Worm (Caenorhabditis elegans): ENCODE results near the gene kbp-2.

DNA sequence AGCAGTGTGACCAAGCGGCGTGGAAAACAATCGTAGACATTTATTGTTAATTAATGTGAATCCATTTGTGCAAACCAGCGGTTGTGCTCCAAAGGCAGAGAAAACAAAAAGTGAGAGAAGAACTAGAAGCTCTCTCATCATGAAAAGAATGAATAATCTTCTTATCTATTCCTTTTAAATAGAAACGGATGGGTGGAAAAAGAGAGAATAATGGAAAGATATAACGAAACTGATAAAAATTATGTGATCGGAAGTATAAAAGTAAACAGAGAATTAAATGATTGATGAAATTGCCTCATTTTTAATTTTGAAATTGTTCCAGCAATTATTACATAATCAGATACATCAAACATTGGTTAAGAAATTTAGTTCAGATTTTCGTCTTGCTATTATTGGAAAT lies 20.3 kb downstream of the kbp-2 start, which contains the start of gene clec-5:
- TF ChIP-seq nhr-76 (tag; optimal IDR thresholded peaks at IDR 0.05) (no peak), snpc-4 (tag; optimal IDR thresholded peaks at IDR 0.05) (no peak), lin-39 (tag; optimal IDR thresholded peaks at IDR 0.05) (no peak), ceh-9 (tag; optimal IDR thresholded peaks at IDR 0.05) (no peak)

Data from whole organism, L3 larva.